Fruit fly (Drosophila melanogaster) whole organism, embryonic: ENCODE data around the gene CG13070.

Source experiments
- CG16863 ChIP-seq: fragments of 200-800 bp; sonication (Bioruptor generic); optimal IDR thresholded peaks from 3 replicates; lab custom pipeline; 2016; ENCODE audit warnings: missing biosample characterization, missing genetic modification characterization
- CG2678 ChIP-seq: fragments of 200-800 bp; sonication (Bioruptor generic); optimal IDR thresholded peaks from 3 replicates; lab custom pipeline; 2019; ENCODE audit warnings: missing biosample characterization, mild to moderate bottlenecking, missing genetic modification characterization, moderate library complexity
- CG6854 ChIP-seq: fragments of 200-800 bp; sonication (Bioruptor generic); optimal IDR thresholded peaks from 3 replicates; lab custom pipeline; 2017; ENCODE audit warnings: missing biosample characterization, mild to moderate bottlenecking, missing genetic modification characterization
- H15 ChIP-seq: fragments of 200-800 bp; sonication (Bioruptor generic); IDR thresholded peaks from 3 replicates; pipeline ENCODE4 v1.3.6; 2022; ENCODE audit warnings: missing biosample characterization, missing genetic modification characterization
- Hey ChIP-seq: fragments of 200-800 bp; sonication (Bioruptor generic); optimal IDR thresholded peaks from 3 replicates; lab custom pipeline; 2018; ENCODE audit warnings: missing biosample characterization, mild to moderate bottlenecking, missing genetic modification characterization
- NC2α ChIP-seq: fragments of 200-800 bp; sonication (Bioruptor generic); optimal IDR thresholded peaks from 2 replicates; lab custom pipeline; 2016; ENCODE audit warnings: missing biosample characterization, missing genetic modification characterization
- Sry-β ChIP-seq: fragments of 200-800 bp; sonication (Bioruptor generic); optimal IDR thresholded peaks from 2 replicates; lab custom pipeline; 2018; ENCODE audit warnings: missing biosample characterization, mild to moderate bottlenecking, missing genetic modification characterization, moderate library complexity
- cg ChIP-seq: fragments of 200-800 bp; sonication (Bioruptor generic); optimal IDR thresholded peaks from 3 replicates; lab custom pipeline; 2019; ENCODE audit warnings: missing biosample characterization, mild to moderate bottlenecking, missing genetic modification characterization, moderate library complexity
- dysf ChIP-seq: fragments of 200-800 bp; sonication (Bioruptor generic); IDR thresholded peaks from 3 replicates; pipeline ENCODE4 v1.3.6; 2022; ENCODE audit warnings: missing biosample characterization, missing genetic modification characterization
- insv ChIP-seq, 2 experiments: fragments of 200-800 bp; sonication (Bioruptor generic); optimal IDR thresholded peaks; 3 replicates each; lab custom pipeline; 2016 to 2018; ENCODE audit warnings: missing biosample characterization in 2 of 2, missing genetic modification characterization in 2 of 2
- p53 ChIP-seq: fragments of 200-800 bp; sonication (Bioruptor generic); optimal IDR thresholded peaks from 2 replicates; lab custom pipeline; 2016; ENCODE audit warnings: missing biosample characterization, missing genetic modification characterization
- pho ChIP-seq: fragments of 200-800 bp; sonication (Bioruptor generic); optimal IDR thresholded peaks from 2 replicates; lab custom pipeline; 2016; ENCODE audit warnings: missing biosample characterization, missing genetic modification characterization

dm6 chr3L:16281880-16282556 is 18.9 kb downstream of the CG13070 start, which contains the start of gene CG13049:
- TF ChIP-seq insv (GFP tag; optimal IDR thresholded peaks at IDR 0.05; lab: Kevin White, UChicago) = no peak
- no peak for TF ChIP-seq p53 (GFP tag; lab: Kevin White, UChicago)
- TF ChIP-seq cg (GFP tag; lab: Kevin White, UChicago) = no peak
- no peak for TF ChIP-seq pho (GFP tag; lab: Kevin White, UChicago)
- TF ChIP-seq dysf = no peak
- no peak for TF ChIP-seq Sry-β (GFP tag; lab: Kevin White, UChicago)
- TF ChIP-seq CG16863 (GFP tag; lab: Kevin White, UChicago) = no peak
- no peak for TF ChIP-seq CG6854 (GFP tag; lab: Kevin White, UChicago)
- no peak for TF ChIP-seq H15 (GFP tag; lab: Robert Waterston, UW)
- no peak for TF ChIP-seq CG2678
- TF ChIP-seq Hey (tag; lab: Kevin White, UChicago) = no peak
- TF ChIP-seq NC2α = no peak
